Fruit fly (Drosophila melanogaster) whole organism, prepupa: ENCODE data around the gene CG11342.

Experiments used
- Blimp-1 ChIP-seq: fragments of 200-800 bp; sonication (Bioruptor generic); optimal IDR thresholded peaks from 3 replicates; lab custom pipeline; 2017; ENCODE audit warnings: missing biosample characterization, missing genetic modification characterization, mild to moderate bottlenecking, moderate library complexity, missing genetic modification reagents
- CG10669 ChIP-seq: fragments of 200-800 bp; sonication (Bioruptor generic); optimal IDR thresholded peaks from 3 replicates; lab custom pipeline; 2018; ENCODE audit warnings: missing biosample characterization, mild to moderate bottlenecking, missing genetic modification characterization, moderate library complexity
- CG11762 ChIP-seq: fragments of 200-800 bp; sonication (Bioruptor generic); optimal IDR thresholded peaks from 3 replicates; lab custom pipeline; 2016; ENCODE audit warnings: missing biosample characterization, missing genetic modification characterization; ENCODE audit not compliant: insufficient read depth
- CG15336 ChIP-seq: fragments of 200-800 bp; sonication (Bioruptor generic); IDR thresholded peaks from 2 replicates; pipeline ENCODE4 v1.3.6; 2022; ENCODE audit warnings: missing biosample characterization, missing genetic modification characterization
- CG1621 ChIP-seq: fragments of 200-800 bp; sonication (Bioruptor generic); optimal IDR thresholded peaks from 3 replicates; lab custom pipeline; 2018; ENCODE audit warnings: missing biosample characterization, mild to moderate bottlenecking, missing genetic modification characterization
- CG16779 ChIP-seq: fragments of 200-800 bp; sonication (Bioruptor generic); optimal IDR thresholded peaks from 3 replicates; lab custom pipeline; 2017; ENCODE audit warnings: missing biosample characterization, mild to moderate bottlenecking, missing genetic modification characterization
- CG3032 ChIP-seq: fragments of 200-800 bp; optimal IDR thresholded peaks from 2 replicates; lab custom pipeline; 2019; ENCODE audit warnings: missing biosample characterization, mild to moderate bottlenecking, missing genetic modification characterization, moderate library complexity
- CG31627 ChIP-seq: fragments of 200-800 bp; sonication (Bioruptor generic); optimal IDR thresholded peaks from 3 replicates; lab custom pipeline; 2016; ENCODE audit warnings: missing biosample characterization, missing genetic modification characterization
- CG32006 ChIP-seq: fragments of 200-800 bp; sonication (Bioruptor generic); optimal IDR thresholded peaks from 3 replicates; lab custom pipeline; 2017; ENCODE audit warnings: missing biosample characterization, mild to moderate bottlenecking, missing genetic modification characterization
- CG34406 ChIP-seq: fragments of 200-800 bp; sonication (Bioruptor generic); optimal IDR thresholded peaks from 3 replicates; lab custom pipeline; 2016; ENCODE audit warnings: missing biosample characterization, missing genetic modification characterization
- CG3919 ChIP-seq: fragments of 200-800 bp; sonication (Bioruptor generic); optimal IDR thresholded peaks from 3 replicates; lab custom pipeline; 2016; ENCODE audit warnings: missing biosample characterization, missing genetic modification characterization
- CG6163 ChIP-seq: fragments of 200-800 bp; sonication (Bioruptor generic); IDR thresholded peaks from 3 replicates; pipeline ENCODE4 v1.3.6; 2022; ENCODE audit warnings: missing biosample characterization, missing genetic modification characterization
- CG6276 ChIP-seq: fragments of 200-800 bp; sonication (Bioruptor generic); optimal IDR thresholded peaks from 2 replicates; lab custom pipeline; 2017; ENCODE audit warnings: missing biosample characterization, mild to moderate bottlenecking, missing genetic modification characterization
- CG6792 ChIP-seq: fragments of 200-800 bp; sonication (Bioruptor generic); optimal IDR thresholded peaks from 3 replicates; lab custom pipeline; 2016; ENCODE audit warnings: missing biosample characterization, missing genetic modification characterization
- CG6808 ChIP-seq: fragments of 200-800 bp; sonication (Bioruptor generic); optimal IDR thresholded peaks from 3 replicates; lab custom pipeline; 2017; ENCODE audit warnings: missing biosample characterization, missing genetic modification characterization, mild to moderate bottlenecking, moderate library complexity, missing genetic modification reagents
- CG6854 ChIP-seq: fragments of 200-800 bp; sonication (Bioruptor generic); optimal IDR thresholded peaks from 2 replicates; lab custom pipeline; 2017; ENCODE audit warnings: missing biosample characterization, mild to moderate bottlenecking, missing genetic modification characterization
- CG7368 ChIP-seq: fragments of 200-800 bp; sonication (Bioruptor generic); optimal IDR thresholded peaks from 3 replicates; lab custom pipeline; 2016; ENCODE audit warnings: missing biosample characterization, missing genetic modification characterization
- CG8119 ChIP-seq: fragments of 200-800 bp; sonication (Bioruptor generic); IDR thresholded peaks from 3 replicates; pipeline ENCODE4 v1.3.6; 2022; ENCODE audit warnings: missing biosample characterization, missing genetic modification characterization
- CG8319 ChIP-seq: fragments of 200-800 bp; sonication (Bioruptor generic); optimal IDR thresholded peaks from 3 replicates; lab custom pipeline; 2016; ENCODE audit warnings: missing biosample characterization, missing genetic modification characterization
- Eip75B ChIP-seq: fragments of 200-800 bp; sonication (Bioruptor generic); optimal IDR thresholded peaks from 3 replicates; lab custom pipeline; 2016; ENCODE audit warnings: missing biosample characterization, missing genetic modification characterization
- Eip78C ChIP-seq: fragments of 200-800 bp; sonication (Bioruptor generic); peaks from one replicate; lab custom pipeline; 2016; ENCODE audit warnings: missing biosample characterization, missing genetic modification characterization
- Eip93F ChIP-seq: fragments of 200-800 bp; sonication (Bioruptor generic); optimal IDR thresholded peaks from 2 replicates; lab custom pipeline; 2016; ENCODE audit warnings: missing biosample characterization, mild to moderate bottlenecking, missing genetic modification characterization
- Ets21C ChIP-seq: fragments of 200-800 bp; sonication (Bioruptor generic); optimal IDR thresholded peaks from 3 replicates; lab custom pipeline; 2016; ENCODE audit warnings: missing biosample characterization, missing genetic modification characterization
- Gug ChIP-seq: fragments of 200-800 bp; sonication (Bioruptor generic); IDR thresholded peaks from 2 replicates; pipeline ENCODE4 v1.3.6; 2022; ENCODE audit warnings: missing biosample characterization, missing genetic modification characterization
- Hr38 ChIP-seq: sonication (Bioruptor generic); optimal IDR thresholded peaks from 2 replicates; lab custom pipeline; 2016; ENCODE audit warnings: missing biosample characterization, missing genetic modification characterization
- Hr39 ChIP-seq: fragments of 200-800 bp; sonication (Bioruptor generic); optimal IDR thresholded peaks from 2 replicates; lab custom pipeline; 2016; ENCODE audit warnings: missing biosample characterization, missing genetic modification characterization
- Hr4 ChIP-seq: fragments of 200-800 bp; sonication (Bioruptor generic); optimal IDR thresholded peaks from 3 replicates; lab custom pipeline; 2016; ENCODE audit warnings: missing biosample characterization, missing genetic modification characterization
- Lpt ChIP-seq: fragments of 200-800 bp; sonication (Bioruptor generic); optimal IDR thresholded peaks from 3 replicates; lab custom pipeline; 2016; ENCODE audit warnings: missing biosample characterization, missing genetic modification characterization
- Smox ChIP-seq: fragments of 200-800 bp; sonication (Bioruptor generic); optimal IDR thresholded peaks from 3 replicates; lab custom pipeline; 2016; ENCODE audit warnings: missing biosample characterization, missing genetic modification characterization
- Sox102F ChIP-seq: fragments of 200-800 bp; sonication (Bioruptor generic); optimal IDR thresholded peaks from 2 replicates; lab custom pipeline; 2016; ENCODE audit warnings: missing biosample characterization, mild to moderate bottlenecking, missing genetic modification characterization
- achi ChIP-seq: fragments of 200-800 bp; sonication (Bioruptor generic); optimal IDR thresholded peaks from 3 replicates; lab custom pipeline; 2016; ENCODE audit warnings: missing biosample characterization, missing genetic modification characterization
- acj6 ChIP-seq: fragments of 200-800 bp; sonication (Bioruptor generic); optimal IDR thresholded peaks from 3 replicates; lab custom pipeline; 2016; ENCODE audit warnings: missing biosample characterization, missing genetic modification characterization
- dac ChIP-seq: fragments of 200-800 bp; sonication (Bioruptor generic); optimal IDR thresholded peaks from 2 replicates; lab custom pipeline; 2017; ENCODE audit warnings: missing biosample characterization, mild to moderate bottlenecking, missing genetic modification characterization
- dsx ChIP-seq: fragments of 200-800 bp; optimal IDR thresholded peaks from 3 replicates; lab custom pipeline; 2019; ENCODE audit warnings: missing biosample characterization, mild to moderate bottlenecking, missing genetic modification characterization, moderate library complexity; ENCODE audit not compliant: poor library complexity, severe bottlenecking
- eg ChIP-seq: fragments of 200-800 bp; sonication (Bioruptor generic); IDR thresholded peaks from 3 replicates; pipeline ENCODE4 v1.3.6; 2022; ENCODE audit warnings: missing biosample characterization, missing genetic modification characterization
- esn ChIP-seq: fragments of 200-800 bp; sonication (Bioruptor generic); optimal IDR thresholded peaks from 2 replicates; lab custom pipeline; 2016; ENCODE audit warnings: missing biosample characterization, mild to moderate bottlenecking, missing genetic modification characterization, moderate library complexity
- fd59A ChIP-seq: fragments of 200-800 bp; sonication (Bioruptor generic); optimal IDR thresholded peaks from 2 replicates; lab custom pipeline; 2017; ENCODE audit warnings: missing biosample characterization, mild to moderate bottlenecking, missing genetic modification characterization, missing genetic modification reagents
- lz ChIP-seq: fragments of 200-800 bp; sonication (Bioruptor generic); optimal IDR thresholded peaks from 3 replicates; lab custom pipeline; 2016; ENCODE audit warnings: missing biosample characterization, missing genetic modification characterization
- net ChIP-seq: fragments of 200-800 bp; sonication (Bioruptor generic); optimal IDR thresholded peaks from 3 replicates; lab custom pipeline; 2016; ENCODE audit warnings: missing biosample characterization, missing genetic modification characterization
- pdm3 ChIP-seq: fragments of 200-800 bp; sonication (Bioruptor generic); optimal IDR thresholded peaks from 3 replicates; lab custom pipeline; 2016; ENCODE audit warnings: missing biosample characterization, missing genetic modification characterization
- salr ChIP-seq, 2 experiments: fragments of 200-800 bp; sonication (Bioruptor generic); optimal IDR thresholded peaks; 3 replicates each; lab custom pipeline; 2016 to 2018; ENCODE audit warnings: missing biosample characterization in 2 of 2, missing genetic modification characterization in 2 of 2, mild to moderate bottlenecking in 1 of 2
- spab ChIP-seq: fragments of 200-800 bp; sonication (Bioruptor generic); optimal IDR thresholded peaks from 2 replicates; lab custom pipeline; 2017; ENCODE audit warnings: missing biosample characterization, mild to moderate bottlenecking, missing genetic modification characterization, missing genetic modification reagents
- ss ChIP-seq, 2 experiments: fragments of 200-800 bp; sonication (Bioruptor generic); optimal IDR thresholded peaks; 2 replicates in 1 of 2; 3 replicates in 1 of 2; lab custom pipeline; 2017 to 2018; ENCODE audit warnings: mild to moderate bottlenecking in 2 of 2, missing biosample characterization in 2 of 2, missing genetic modification characterization in 2 of 2, moderate library complexity in 1 of 2
- svp ChIP-seq: fragments of 200-800 bp; sonication (Bioruptor generic); peaks from one replicate; lab custom pipeline; 2016; ENCODE audit warnings: missing biosample characterization, missing genetic modification characterization
- topi ChIP-seq: fragments of 200-800 bp; sonication (Bioruptor generic); optimal IDR thresholded peaks from 3 replicates; lab custom pipeline; 2016; ENCODE audit warnings: missing biosample characterization, missing genetic modification characterization
- vri ChIP-seq: fragments of 200-800 bp; sonication (Bioruptor generic); optimal IDR thresholded peaks from 3 replicates; lab custom pipeline; 2016; ENCODE audit warnings: missing biosample characterization, mild to moderate bottlenecking, missing genetic modification characterization

Gene CG11342

dm6 chr3L:4397137-4397536 lies 29.9 kb upstream of the CG11342 start:
- TF ChIP-seq Eip78C = peak; percentile 10
- TF ChIP-seq salr (GFP tag; optimal IDR thresholded peaks at IDR 0.05; lab: Kevin White, UChicago) = peak in 1 of 2 experiments; percentile 49
- no peak for TF ChIP-seq acj6 (GFP tag; lab: Kevin White, UChicago)
- TF ChIP-seq eg (GFP tag; lab: Robert Waterston, UW) = 0 out of 3 replicates have a peak, but pooled peaks have one; percentile 6
- TF ChIP-seq CG32006 (GFP tag; lab: Kevin White, UChicago) = peak; percentile 53

DNA sequence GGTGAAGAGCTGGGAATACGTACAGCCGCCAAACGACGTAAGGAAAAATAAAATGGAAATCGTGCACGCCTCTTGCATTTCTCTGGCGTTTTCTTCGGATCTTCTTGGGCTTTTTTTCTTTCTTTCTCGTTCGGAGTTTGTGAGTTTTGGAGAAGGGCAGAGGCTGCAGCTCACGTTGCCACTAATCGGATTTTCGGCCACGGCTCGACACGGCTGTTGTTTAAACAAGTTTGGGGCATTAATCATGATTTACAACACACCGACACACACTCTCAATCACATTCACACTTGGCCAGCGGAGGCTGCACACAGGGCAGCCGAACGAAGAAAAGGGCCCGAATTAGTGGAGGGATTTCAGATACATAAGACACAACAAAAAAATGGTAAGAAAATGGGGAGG lies 29.1 kb upstream of the CG11342 start:
- TF ChIP-seq Eip75B (no peak), CG8119 (GFP tag; lab: Robert Waterston, UW) (no peak), CG6792 (GFP tag; lab: Kevin White, UChicago) (no peak), fd59A (no peak), svp (GFP tag; lab: Kevin White, UChicago) (no peak), Blimp-1 (no peak), Lpt (GFP tag; lab: Kevin White, UChicago) (no peak), spab (no peak)

DNA sequence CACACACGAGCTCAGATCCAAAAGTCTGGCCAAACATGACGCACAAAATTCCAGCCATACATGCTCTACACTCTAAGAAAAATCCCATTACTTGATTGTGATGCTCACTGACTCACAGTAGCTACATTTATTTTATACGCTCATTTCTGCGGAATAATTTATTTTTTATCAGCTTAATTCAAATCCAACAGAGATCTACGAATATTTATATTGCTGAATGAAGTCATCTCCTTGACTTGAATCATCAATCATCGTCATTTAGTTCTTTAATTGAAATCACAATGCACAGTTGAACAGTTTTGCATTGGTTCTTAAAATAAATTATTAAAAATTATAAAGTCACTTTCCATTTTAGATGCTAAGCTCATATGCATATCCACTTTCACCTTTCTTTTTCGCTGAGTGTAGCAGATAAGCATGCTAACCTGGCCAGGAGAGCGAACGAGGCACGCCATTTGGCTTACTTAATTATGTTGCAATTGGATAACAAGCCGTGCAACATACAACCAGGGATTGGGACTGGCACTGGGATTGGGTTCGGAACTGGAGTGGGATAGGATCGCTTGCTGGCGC lies 28.3 kb upstream of the CG11342 start:
- TF ChIP-seq vri (no peak), CG6276 (GFP tag; lab: Kevin White, UChicago) (peak; percentile 57), CG3919 (GFP tag; lab: Kevin White, UChicago) (peak; percentile 53), net (GFP tag; lab: Kevin White, UChicago) (peak; percentile 59), Hr4 (peak; percentile 59), acj6 (GFP tag; lab: Kevin White, UChicago) (peak; percentile 37), CG8319 (GFP tag; lab: Kevin White, UChicago) (no peak), CG11762 (GFP tag; lab: Kevin White, UChicago) (peak; percentile 10), CG6808 (peak; percentile 39), CG1621 (tag; lab: Kevin White, UChicago) (no peak), Sox102F (peak; percentile 57), Gug (GFP tag; lab: Robert Waterston, UW) (no peak), esn (GFP tag; lab: Kevin White, UChicago) (peak; percentile 73), Hr38 (GFP tag; lab: Kevin White, UChicago) (no peak), Blimp-1 (peak; percentile 40), Smox (GFP tag; lab: Kevin White, UChicago) (peak; percentile 65), achi (GFP tag; lab: Kevin White, UChicago) (peak; percentile 52), CG6163 (GFP tag; lab: Robert Waterston, UW) (no peak), CG15336 (GFP tag; lab: Robert Waterston, UW) (no peak), dac (GFP tag; lab: Kevin White, UChicago) (no peak), CG10669 (peak; percentile 8), lz (GFP tag; lab: Kevin White, UChicago) (peak; percentile 47), pdm3 (GFP tag; lab: Kevin White, UChicago) (peak; percentile 61), CG7368 (GFP tag; lab: Kevin White, UChicago) (no peak), CG3032 (tag; lab: Kevin White, UChicago) (peak; percentile 24), CG8119 (GFP tag; lab: Robert Waterston, UW) (peak; percentile 39; the same call in 1 of the 3 replicates), salr (GFP tag; optimal IDR thresholded peaks at IDR 0.05; lab: Kevin White, UChicago) (peak in 1 of 2 experiments; percentile 67), Eip75B (peak; percentile 15), Eip78C (peak; percentile 91), CG31627 (GFP tag; lab: Kevin White, UChicago) (peak; percentile 44), CG32006 (GFP tag; lab: Kevin White, UChicago) (peak; percentile 78), dsx (GFP tag; lab: Kevin White, UChicago) (no peak), svp (GFP tag; lab: Kevin White, UChicago) (peak; percentile 91), ss (GFP tag; optimal IDR thresholded peaks at IDR 0.05; lab: Kevin White, UChicago) (peak in 1 of 2 experiments; percentile 35), fd59A (peak; percentile 11), CG6854 (GFP tag; lab: Kevin White, UChicago) (no peak), Lpt (GFP tag; lab: Kevin White, UChicago) (no peak), CG16779 (tag; lab: Kevin White, UChicago) (no peak), Eip93F (GFP tag; lab: Kevin White, UChicago) (no peak), Hr39 (GFP tag; lab: Kevin White, UChicago) (peak; percentile 45), topi (GFP tag; lab: Kevin White, UChicago) (peak; percentile 56), CG34406 (GFP tag; lab: Kevin White, UChicago) (peak; percentile 51), Ets21C (GFP tag; lab: Kevin White, UChicago) (peak; percentile 11)
